Fruit fly (Drosophila melanogaster): Measurements from ENCODE around the gene CG14692.

DNA sequence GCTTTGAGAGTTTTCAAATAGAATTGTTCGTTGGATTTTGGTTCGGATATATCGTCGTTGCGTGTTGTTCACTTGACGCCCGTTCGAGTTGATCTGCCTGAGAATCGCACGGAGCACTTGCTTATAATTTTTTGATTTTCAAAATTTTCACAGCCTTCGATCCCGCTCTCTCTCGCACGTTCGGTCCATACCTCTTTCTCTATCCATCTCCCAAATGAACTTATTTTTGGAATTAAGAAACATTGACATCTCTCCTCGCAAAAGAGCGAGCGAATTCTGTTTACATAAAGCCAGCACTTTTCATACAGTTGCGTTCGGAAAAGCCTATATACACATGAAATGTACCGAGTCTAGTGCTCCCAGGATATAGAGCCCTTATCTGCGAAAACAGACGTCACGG, 26.5 kb downstream of the CG14692 start, which contains the start of the genes CG45076, CG45078 and fau:
- TF ChIP-seq CG15710 (tag; optimal IDR thresholded peaks at IDR 0.05) (no peak), Ets98B (GFP tag; IDR thresholded peaks at IDR 0.05) (no peak), CG32121 (GFP tag; IDR thresholded peaks at IDR 0.05) (no peak), gl (tag; optimal IDR thresholded peaks at IDR 0.05) (no peak), D1 (tag; optimal IDR thresholded peaks at IDR 0.05) (no peak)
